Worm (Caenorhabditis elegans): ENCODE results near the gene W04E12.7.
A peak's percentile ranks its signal among the peaks of the same experiment; 100 is the strongest.

W04E12.7 gene

ce11 chrV:19722881-19723280 is 14.5 kb downstream of the W04E12.7 start (continued):
- TF ChIP-seq ceh-28 (tag; optimal IDR thresholded peaks at IDR 0.05) (no peak), T20F7.1 (GFP tag; optimal IDR thresholded peaks at IDR 0.05) (no peak), duxl-1 (tag; optimal IDR thresholded peaks at IDR 0.05; ENCODE audit: poor library complexity) (no peak), nhr-111 (GFP tag; optimal IDR thresholded peaks at IDR 0.05) (no peak), mxl-2 (GFP tag; conservative IDR thresholded peaks at IDR 0.05) (no peak), ceh-44 (GFP tag; IDR thresholded peaks at IDR 0.05) (no peak), lim-7 (GFP tag; IDR thresholded peaks at IDR 0.05) (peak; percentile 73)

- no peak for TF ChIP-seq jun-1 (tag; optimal IDR thresholded peaks at IDR 0.05)
- TF ChIP-seq T20F7.1 (GFP tag; optimal IDR thresholded peaks at IDR 0.05) = no peak
- TF ChIP-seq mxl-2 (GFP tag; conservative IDR thresholded peaks at IDR 0.05) = no peak
- no peak for TF ChIP-seq R02D3.7 (tag; optimal IDR thresholded peaks at IDR 0.05)
- no peak for TF ChIP-seq cey-2 (tag; optimal IDR thresholded peaks at IDR 0.05; ENCODE audit: borderline replicate concordance, insufficient read depth)
- TF ChIP-seq egl-27 (tag; optimal IDR thresholded peaks at IDR 0.05) = no peak
- TF ChIP-seq F44E2.7 (GFP tag; IDR thresholded peaks at IDR 0.05) = no peak
- TF ChIP-seq lsy-2 (tag; optimal IDR thresholded peaks at IDR 0.05) = no peak
- no peak for TF ChIP-seq nhr-48 (tag; optimal IDR thresholded peaks at IDR 0.05)
- TF ChIP-seq F37D6.2 (tag; optimal IDR thresholded peaks at IDR 0.05) = no peak
- no peak for TF ChIP-seq zfp-3 (GFP tag; conservative IDR thresholded peaks at IDR 0.05)
- no peak for TF ChIP-seq D1046.2 (GFP tag; IDR thresholded peaks at IDR 0.05)
- TF ChIP-seq mes-2 (tag; optimal IDR thresholded peaks at IDR 0.05; ENCODE audit: poor library complexity, severe bottlenecking) = no peak
- TF ChIP-seq ztf-7 (tag; optimal IDR thresholded peaks at IDR 0.05) = no peak
- TF ChIP-seq mep-1 (tag; optimal IDR thresholded peaks at IDR 0.05) = no peak
- TF ChIP-seq tag-97 (GFP tag; IDR thresholded peaks at IDR 0.05) = no peak
Measured at ce11 chrV:19719253-19719652, 18.1 kb downstream of the W04E12.7 start, which contains the start of gene Y116F11A.6. Y116F11A.6 (plus strand) TSS chrV:19719553.

ce11 chrV:19718660-19719059 is 18.7 kb downstream of the W04E12.7 start:
- TF ChIP-seq mxl-3 (GFP tag; optimal IDR thresholded peaks at IDR 0.05) (no peak), mdl-1 (tag; optimal IDR thresholded peaks at IDR 0.05) (no peak), F37D6.2 (tag; optimal IDR thresholded peaks at IDR 0.05) (no peak), lir-3 (tag; optimal IDR thresholded peaks at IDR 0.05) (no peak), zag-1 (tag; optimal IDR thresholded peaks at IDR 0.05) (no peak), ceh-44 (GFP tag; IDR thresholded peaks at IDR 0.05) (no peak), nhr-41 (GFP tag; IDR thresholded peaks at IDR 0.05) (no peak), ceh-62 (tag; optimal IDR thresholded peaks at IDR 0.05) (no peak), unc-130 (GFP tag; optimal IDR thresholded peaks at IDR 0.05) (no peak), fos-1 (tag; optimal IDR thresholded peaks at IDR 0.05) (no peak), nhr-77 (tag; optimal IDR thresholded peaks at IDR 0.05) (no peak), arid-1 (GFP tag; conservative IDR thresholded peaks at IDR 0.05) (no peak), Y5F2A.4 (GFP tag; optimal IDR thresholded peaks at IDR 0.05) (no peak), vab-7 (GFP tag; IDR thresholded peaks at IDR 0.05) (no peak), nhr-48 (tag; optimal IDR thresholded peaks at IDR 0.05) (no peak), spr-1 (tag; optimal IDR thresholded peaks at IDR 0.05) (no peak), unc-39 (tag; optimal IDR thresholded peaks at IDR 0.05) (no peak), mdt-29 (GFP tag; IDR thresholded peaks at IDR 0.05) (no peak), Y48G9A.11 (GFP tag; IDR thresholded peaks at IDR 0.05) (no peak)

- TF ChIP-seq dmd-6 (GFP tag; IDR thresholded peaks at IDR 0.05) = peak; percentile 18; the same call in 1 of the 2 replicates
- TF ChIP-seq aha-1 (tag) = no peak
- no peak for TF ChIP-seq ceh-44 (GFP tag; IDR thresholded peaks at IDR 0.05)
Measured at ce11 chrV:19717933-19718332, 19.4 kb downstream of the W04E12.7 start.
